Fruit fly (Drosophila melanogaster) whole organism, embryonic: ENCODE measurements around the gene CG5043.

Experiments used
- Antp ChIP-seq: fragments of 200-800 bp; sonication (Bioruptor generic); optimal IDR thresholded peaks from 3 replicates; lab custom pipeline; 2016; ENCODE audit warnings: missing biosample characterization, missing genetic modification characterization
- Atf3 ChIP-seq: fragments of 200-800 bp; sonication (Bioruptor generic); optimal IDR thresholded peaks from 3 replicates; lab custom pipeline; 2016; ENCODE audit warnings: missing biosample characterization, missing genetic modification characterization
- CG10543 ChIP-seq: fragments of 200-800 bp; sonication (Bioruptor generic); optimal IDR thresholded peaks from 3 replicates; lab custom pipeline; 2017; ENCODE audit warnings: missing biosample characterization, mild to moderate bottlenecking, missing genetic modification characterization, moderate library complexity
- CG10654 ChIP-seq: fragments of 200-800 bp; sonication (Bioruptor generic); optimal IDR thresholded peaks from 2 replicates; lab custom pipeline; 2016; ENCODE audit warnings: missing biosample characterization, missing genetic modification characterization
- CG11560 ChIP-seq: fragments of 200-800 bp; sonication (Bioruptor generic); IDR thresholded peaks from 3 replicates; pipeline ENCODE4 v1.3.6; 2022; ENCODE audit warnings: missing biosample characterization, missing genetic modification characterization
- CG12155 ChIP-seq: fragments of 200-800 bp; sonication (Bioruptor generic); optimal IDR thresholded peaks from 3 replicates; lab custom pipeline; 2016; ENCODE audit warnings: missing biosample characterization, missing genetic modification characterization
- CG14860 ChIP-seq: fragments of 200-800 bp; sonication (Bioruptor generic); IDR thresholded peaks from 3 replicates; pipeline ENCODE4 v1.3.6; 2022; ENCODE audit warnings: missing biosample characterization, missing genetic modification characterization; ENCODE audit not compliant: partially characterized antibody
- CG1602 ChIP-seq: fragments of 200-800 bp; sonication (Bioruptor generic); optimal IDR thresholded peaks from 3 replicates; lab custom pipeline; 2016; ENCODE audit warnings: missing biosample characterization, missing genetic modification characterization
- CG16813 ChIP-seq: fragments of 200-800 bp; sonication (Bioruptor generic); IDR thresholded peaks from 3 replicates; pipeline ENCODE4 v1.3.6; 2022; ENCODE audit warnings: missing biosample characterization, missing genetic modification characterization; ENCODE audit not compliant: partially characterized antibody
- CG18262 ChIP-seq: fragments of 200-800 bp; optimal IDR thresholded peaks from 3 replicates; lab custom pipeline; 2019; ENCODE audit warnings: missing biosample characterization, mild to moderate bottlenecking, missing genetic modification characterization, moderate library complexity
- CG1832 ChIP-seq: fragments of 200-800 bp; sonication (Bioruptor generic); optimal IDR thresholded peaks from 2 replicates; lab custom pipeline; 2017; ENCODE audit warnings: missing biosample characterization, mild to moderate bottlenecking, missing genetic modification characterization, inconsistent platforms
- CG2875 ChIP-seq: fragments of 200-800 bp; sonication (Bioruptor generic); optimal IDR thresholded peaks from 2 replicates; lab custom pipeline; 2017; ENCODE audit warnings: missing biosample characterization, mild to moderate bottlenecking, missing genetic modification characterization, missing genetic modification reagents
- CG2889 ChIP-seq: fragments of 200-800 bp; sonication (Bioruptor generic); IDR thresholded peaks from 3 replicates; pipeline ENCODE4 v1.3.6; 2022; ENCODE audit warnings: missing biosample characterization, missing genetic modification characterization
- CG3726 ChIP-seq: fragments of 200-800 bp; sonication (Bioruptor generic); IDR thresholded peaks from 3 replicates; pipeline ENCODE4, ENCODE4 v1.3.6; 2022; ENCODE audit warnings: missing biosample characterization, missing genetic modification characterization
- CG43689 ChIP-seq: fragments of 200-800 bp; sonication (Bioruptor generic); IDR thresholded peaks from 2 replicates; pipeline ENCODE4 v1.3.6; 2022; ENCODE audit warnings: missing biosample characterization, missing genetic modification characterization
- CG4707 ChIP-seq: fragments of 200-800 bp; sonication (Bioruptor generic); optimal IDR thresholded peaks from 2 replicates; lab custom pipeline; 2018; ENCODE audit warnings: missing biosample characterization, mild to moderate bottlenecking, missing genetic modification characterization, moderate library complexity
- CG5953 ChIP-seq: fragments of 200-800 bp; sonication (Bioruptor generic); IDR thresholded peaks from 2 replicates; pipeline ENCODE4 v1.3.6; 2022; ENCODE audit warnings: missing biosample characterization, missing genetic modification characterization
- CG6654 ChIP-seq: fragments of 200-800 bp; sonication (Bioruptor generic); optimal IDR thresholded peaks from 2 replicates; lab custom pipeline; 2017; ENCODE audit warnings: missing biosample characterization, mild to moderate bottlenecking, missing genetic modification characterization
- CG7357 ChIP-seq: fragments of 200-800 bp; sonication (Bioruptor generic); IDR thresholded peaks from 3 replicates; pipeline ENCODE4 v1.3.6; 2022; ENCODE audit warnings: missing biosample characterization, missing genetic modification characterization
- CG8089 ChIP-seq: fragments of 200-800 bp; sonication (Bioruptor generic); optimal IDR thresholded peaks from 3 replicates; lab custom pipeline; 2016; ENCODE audit warnings: missing biosample characterization, missing genetic modification characterization
- CG9215 ChIP-seq: fragments of 200-800 bp; sonication (Bioruptor generic); IDR thresholded peaks from 2 replicates; pipeline ENCODE4 v1.3.6; 2022; ENCODE audit warnings: missing biosample characterization, missing genetic modification characterization
- CG9727 ChIP-seq: fragments of 200-800 bp; sonication (Bioruptor generic); optimal IDR thresholded peaks from 3 replicates; lab custom pipeline; 2017; ENCODE audit warnings: missing biosample characterization, mild to moderate bottlenecking, missing genetic modification characterization
- CoRest ChIP-seq: fragments of 200-800 bp; sonication (Bioruptor generic); optimal IDR thresholded peaks from 3 replicates; lab custom pipeline; 2018; ENCODE audit warnings: missing biosample characterization, mild to moderate bottlenecking, missing genetic modification characterization, moderate library complexity
- HHEX ChIP-seq: fragments of 200-800 bp; sonication (Bioruptor generic); optimal IDR thresholded peaks from 3 replicates; lab custom pipeline; 2017; ENCODE audit warnings: missing biosample characterization, mild to moderate bottlenecking, missing genetic modification characterization, missing genetic modification reagents
- HLH54F ChIP-seq: fragments of 200-800 bp; sonication (Bioruptor generic); optimal IDR thresholded peaks from 3 replicates; lab custom pipeline; 2016; ENCODE audit warnings: missing biosample characterization, missing genetic modification characterization
- Hr39 ChIP-seq: fragments of >200 bp; optimal IDR thresholded peaks from 2 replicates; lab custom pipeline; 2017
- Mrtf ChIP-seq: fragments of 200-800 bp; sonication (Bioruptor generic); IDR thresholded peaks from 3 replicates; pipeline ENCODE4 v1.3.6; 2022; ENCODE audit warnings: missing biosample characterization, missing genetic modification characterization
- NK7.1 ChIP-seq: fragments of 200-800 bp; sonication (Bioruptor generic); optimal IDR thresholded peaks from 3 replicates; lab custom pipeline; 2016; ENCODE audit warnings: missing biosample characterization, missing genetic modification characterization
- NfI ChIP-seq: fragments of 200-800 bp; sonication (Bioruptor generic); optimal IDR thresholded peaks from 3 replicates; lab custom pipeline; 2018; ENCODE audit warnings: missing biosample characterization, mild to moderate bottlenecking, missing genetic modification characterization, moderate library complexity
- Scr ChIP-seq: fragments of 200-800 bp; sonication (Bioruptor generic); IDR thresholded peaks from 2 replicates; pipeline ENCODE4 v1.3.6; 2022; ENCODE audit warnings: missing biosample characterization, missing genetic modification characterization; ENCODE audit not compliant: partially characterized antibody
- bsh ChIP-seq, 2 experiments: fragments of 200-800 bp; sonication (Bioruptor generic); optimal IDR thresholded peaks; 2 replicates each; lab custom pipeline; 2017 to 2018; ENCODE audit warnings: mild to moderate bottlenecking in 2 of 2, missing biosample characterization in 2 of 2, missing genetic modification characterization in 2 of 2, moderate library complexity in 1 of 2
- dati ChIP-seq: fragments of 200-800 bp; sonication (Bioruptor generic); IDR thresholded peaks from 2 replicates; pipeline ENCODE4 v1.3.6; 2022; ENCODE audit warnings: missing biosample characterization, missing genetic modification characterization
- gce ChIP-seq: fragments of 200-800 bp; sonication (Bioruptor generic); IDR thresholded peaks from 3 replicates; pipeline ENCODE4 v1.3.6; 2022; ENCODE audit warnings: missing biosample characterization, missing genetic modification characterization
- gfzf ChIP-seq: fragments of 200-800 bp; sonication (Bioruptor generic); optimal IDR thresholded peaks from 2 replicates; lab custom pipeline; 2016; ENCODE audit warnings: missing biosample characterization, mild to moderate bottlenecking, missing genetic modification characterization, moderate library complexity
- gro ChIP-seq: fragments of 200-800 bp; sonication (Bioruptor generic); optimal IDR thresholded peaks from 2 replicates; lab custom pipeline; 2016; ENCODE audit warnings: missing biosample characterization, missing genetic modification characterization
- jigr1 ChIP-seq: fragments of 200-800 bp; sonication (Bioruptor generic); IDR thresholded peaks from 3 replicates; pipeline ENCODE4 v1.3.6; 2022; ENCODE audit warnings: missing biosample characterization, missing genetic modification characterization
- lmd ChIP-seq: fragments of 200-800 bp; sonication (Bioruptor generic); IDR thresholded peaks from 2 replicates; pipeline ENCODE4 v1.3.6; 2022; ENCODE audit warnings: missing biosample characterization, missing genetic modification characterization
- nom ChIP-seq: fragments of 200-800 bp; sonication (Bioruptor generic); optimal IDR thresholded peaks from 2 replicates; lab custom pipeline; 2017; ENCODE audit warnings: missing biosample characterization, missing genetic modification characterization, mild to moderate bottlenecking, moderate library complexity, missing genetic modification reagents
- onecut ChIP-seq: fragments of 200-800 bp; sonication (Bioruptor generic); IDR thresholded peaks from 2 replicates; pipeline ENCODE4 v1.3.6; 2022; ENCODE audit warnings: missing biosample characterization, missing genetic modification characterization
- pfk ChIP-seq: fragments of 200-800 bp; sonication (Bioruptor generic); optimal IDR thresholded peaks from 2 replicates; lab custom pipeline; 2018; ENCODE audit warnings: missing biosample characterization, mild to moderate bottlenecking, missing genetic modification characterization, moderate library complexity
- pho ChIP-seq: fragments of 200-800 bp; sonication (Bioruptor generic); optimal IDR thresholded peaks from 2 replicates; lab custom pipeline; 2016; ENCODE audit warnings: missing biosample characterization, missing genetic modification characterization
- ranshi ChIP-seq: fragments of 200-800 bp; sonication (Bioruptor generic); IDR thresholded peaks from 2 replicates; pipeline ENCODE4 v1.3.6; 2022; ENCODE audit warnings: missing biosample characterization, missing genetic modification characterization
- rib ChIP-seq: fragments of 200-800 bp; sonication (Bioruptor generic); IDR thresholded peaks from 2 replicates; pipeline ENCODE4 v1.3.6; 2022; ENCODE audit warnings: missing biosample characterization, missing genetic modification characterization
- schlank ChIP-seq: fragments of 200-800 bp; sonication (Bioruptor generic); optimal IDR thresholded peaks from 2 replicates; lab custom pipeline; 2018; ENCODE audit warnings: missing biosample characterization, mild to moderate bottlenecking, missing genetic modification characterization
- sd ChIP-seq: fragments of 200-800 bp; sonication (Bioruptor generic); optimal IDR thresholded peaks from 3 replicates; lab custom pipeline; 2018; ENCODE audit warnings: missing biosample characterization, mild to moderate bottlenecking, missing genetic modification characterization, moderate library complexity
- sens ChIP-seq: fragments of 200-800 bp; sonication (Bioruptor generic); peaks from one replicate; lab custom pipeline; 2016; ENCODE audit warnings: missing biosample characterization, missing genetic modification characterization
- sens-2 ChIP-seq: fragments of 200-800 bp; sonication (Bioruptor generic); IDR thresholded peaks from 2 replicates; pipeline ENCODE4 v1.3.6; 2022; ENCODE audit warnings: missing biosample characterization, missing genetic modification characterization
- sim ChIP-seq: fragments of 200-800 bp; sonication (Bioruptor generic); IDR thresholded peaks from 2 replicates; pipeline ENCODE4 v1.3.6; 2022; ENCODE audit warnings: missing biosample characterization, missing genetic modification characterization
- slp2 ChIP-seq: fragments of 200-800 bp; sonication (Bioruptor generic); optimal IDR thresholded peaks from 2 replicates; lab custom pipeline; 2016; ENCODE audit warnings: missing biosample characterization, missing genetic modification characterization
- sob ChIP-seq: fragments of 200-800 bp; sonication (Bioruptor generic); IDR thresholded peaks from 2 replicates; pipeline ENCODE4 v1.3.6; 2022; ENCODE audit warnings: missing biosample characterization, missing genetic modification characterization
- tin ChIP-seq: fragments of 200-800 bp; sonication (Bioruptor generic); optimal IDR thresholded peaks from 3 replicates; lab custom pipeline; 2016; ENCODE audit warnings: missing biosample characterization, missing genetic modification characterization
- toy ChIP-seq: fragments of 200-800 bp; sonication (Bioruptor generic); IDR thresholded peaks from 2 replicates; pipeline ENCODE4 v1.3.6; 2022; ENCODE audit warnings: missing biosample characterization, missing genetic modification characterization
- wor ChIP-seq: fragments of 200-800 bp; sonication (Bioruptor generic); IDR thresholded peaks from 2 replicates; pipeline ENCODE4 v1.3.6; 2022; ENCODE audit warnings: missing biosample characterization, missing genetic modification characterization
- yki ChIP-seq: fragments of >200 bp; optimal IDR thresholded peaks from 3 replicates; lab custom pipeline; 2018

Gene CG5043

DNA sequence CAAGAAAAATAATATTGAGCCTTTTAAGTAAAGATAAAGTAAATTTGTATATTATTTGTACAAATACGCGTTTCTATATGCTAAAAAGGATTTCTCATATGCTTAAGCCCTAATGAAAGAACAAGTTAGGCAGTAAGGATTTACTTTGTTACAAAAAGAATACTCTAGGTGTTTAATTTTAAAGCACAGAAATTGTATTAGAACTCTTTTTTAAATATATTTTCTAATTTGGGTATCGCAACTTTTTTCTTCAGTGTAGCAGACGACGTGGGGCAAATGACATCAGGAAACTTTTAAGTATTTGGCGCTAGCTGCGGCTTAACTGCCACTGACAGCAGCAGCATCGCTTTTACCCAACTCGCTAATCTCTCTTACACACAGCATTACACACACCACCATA is 11.6 kb upstream of the CG5043 start (continued):
- no peak for TF ChIP-seq CG4707 (GFP tag; lab: Kevin White, UChicago)
- TF ChIP-seq nom (GFP tag; lab: Kevin White, UChicago), result no peak
- TF ChIP-seq tin (GFP tag; lab: Kevin White, UChicago), result no peak
- TF ChIP-seq NfI (GFP tag; lab: Kevin White, UChicago), result no peak
- no peak for TF ChIP-seq CG2875 (GFP tag; lab: Kevin White, UChicago)
- TF ChIP-seq bsh (GFP tag; optimal IDR thresholded peaks at IDR 0.05; lab: Kevin White, UChicago), result peak in 1 of 2 experiments; percentile 2
- TF ChIP-seq gce, result no peak
- no peak for TF ChIP-seq sens-2 (GFP tag; lab: Robert Waterston, UW)
- TF ChIP-seq CG11560 (tag; lab: Robert Waterston, UW), result no peak
- no peak for TF ChIP-seq CG7357 (GFP tag; lab: Robert Waterston, UW)
- TF ChIP-seq schlank (tag; lab: Kevin White, UChicago), result no peak
- no peak for TF ChIP-seq CG1602 (GFP tag; lab: Kevin White, UChicago)
- TF ChIP-seq CG1832, result no peak
- TF ChIP-seq slp2 (GFP tag; lab: Kevin White, UChicago), result no peak
- no peak for TF ChIP-seq CG8089
- TF ChIP-seq sens (GFP tag; lab: Kevin White, UChicago), result peak; percentile 57
- no peak for TF ChIP-seq sob
- TF ChIP-seq toy (GFP tag; lab: Robert Waterston, UW), result no peak
- no peak for TF ChIP-seq lmd (GFP tag; lab: Robert Waterston, UW)
- TF ChIP-seq jigr1, result no peak
- no peak for TF ChIP-seq ranshi
- no peak for TF ChIP-seq CG9215 (GFP tag; lab: Robert Waterston, UW)
- TF ChIP-seq CG14860 (GFP tag; lab: Robert Waterston, UW), result no peak
- TF ChIP-seq pfk (GFP tag; lab: Kevin White, UChicago), result no peak
- TF ChIP-seq gro, result no peak
- no peak for TF ChIP-seq Antp (GFP tag; lab: Kevin White, UChicago)
- TF ChIP-seq dati (GFP tag; lab: Robert Waterston, UW), result no peak
- no peak for TF ChIP-seq NK7.1
- no peak for TF ChIP-seq HLH54F (GFP tag; lab: Kevin White, UChicago)
- no peak for TF ChIP-seq sim (GFP tag; lab: Robert Waterston, UW)
- TF ChIP-seq rib (GFP tag; lab: Robert Waterston, UW), result no peak
- TF ChIP-seq yki (lab: Kevin White, UChicago), result no peak
- TF ChIP-seq CG10543 (GFP tag; lab: Kevin White, UChicago), result no peak
- TF ChIP-seq Scr (GFP tag; lab: Robert Waterston, UW), result no peak
- TF ChIP-seq CG18262 (tag; lab: Kevin White, UChicago), result no peak
- TF ChIP-seq CoRest, result no peak
- TF ChIP-seq Mrtf (GFP tag; lab: Robert Waterston, UW), result no peak
- no peak for TF ChIP-seq gfzf
- no peak for TF ChIP-seq onecut
- no peak for TF ChIP-seq CG2889 (GFP tag; lab: Robert Waterston, UW)
- no peak for TF ChIP-seq CG3726 (GFP tag; lab: Robert Waterston, UW)
- no peak for TF ChIP-seq Atf3 (GFP tag; lab: Kevin White, UChicago)
- no peak for TF ChIP-seq CG16813
- TF ChIP-seq CG6654 (GFP tag; lab: Kevin White, UChicago), result no peak
- no peak for TF ChIP-seq wor (GFP tag; lab: Robert Waterston, UW)
- TF ChIP-seq pho (GFP tag; lab: Kevin White, UChicago), result no peak
- no peak for TF ChIP-seq CG5953 (GFP tag; lab: Robert Waterston, UW)
- TF ChIP-seq CG10654 (GFP tag; lab: Kevin White, UChicago), result no peak
- TF ChIP-seq Hr39, result no peak
- TF ChIP-seq HHEX (GFP tag; lab: Kevin White, UChicago), result no peak
- no peak for TF ChIP-seq CG43689
- TF ChIP-seq CG12155 (GFP tag; lab: Kevin White, UChicago), result no peak
- TF ChIP-seq CG9727 (GFP tag; lab: Kevin White, UChicago), result no peak
- TF ChIP-seq sd (tag; lab: Kevin White, UChicago), result no peak
